Worm (Caenorhabditis elegans) whole organism, L4/young adult: Measurements from ENCODE around the gene tnt-3.

Source experiments
- W03F9.2 ChIP-seq: fragments of 150-350 bp; optimal IDR thresholded peaks from 2 replicates; lab custom pipeline; 2014; ENCODE audit warnings: missing biosample characterization, missing genetic modification characterization
- dao-5 ChIP-seq: sonication (generic microtip); optimal IDR thresholded peaks from 2 replicates; lab custom pipeline; 2016; ENCODE audit warnings: missing genotype, missing genetic modification characterization, moderate library complexity, missing compliant biosample characterization
- him-1 ChIP-seq: sonication (generic microtip); optimal IDR thresholded peaks from 2 replicates; lab custom pipeline; 2016; ENCODE audit warnings: missing genotype, missing genetic modification reagents, missing genetic modification characterization, missing compliant biosample characterization

- no peak for TF ChIP-seq him-1 (tag; lab: Kevin White, UChicago)
- TF ChIP-seq W03F9.2 (tag; lab: Kevin White, UChicago): no peak
- TF ChIP-seq dao-5 (tag; lab: Kevin White, UChicago): no peak
Observed at ce11 chrX:7958203-7958602, 13.3 kb upstream of the tnt-3 start, which contains the start of gene sfxn-2.
